Worm (Caenorhabditis elegans) whole organism, L3 larva: Measurements from ENCODE around the gene sru-2.

ENCODE experiments used
- R02D3.7 ChIP-seq: fragments of 150-350 bp; optimal IDR thresholded peaks from 2 replicates; lab custom pipeline; 2014; ENCODE audit warnings: missing biosample characterization, missing genetic modification characterization
- ama-1 ChIP-seq: fragments of 150-350 bp; optimal IDR thresholded peaks from 2 replicates; lab custom pipeline; 2018
- ceh-16 ChIP-seq: sonication (generic microtip); optimal IDR thresholded peaks from 2 replicates; lab custom pipeline; 2017; ENCODE audit warnings: missing biosample characterization, missing genetic modification characterization
- ceh-28 ChIP-seq: fragments of 150-350 bp; optimal IDR thresholded peaks from 2 replicates; lab custom pipeline; 2014; ENCODE audit warnings: missing biosample characterization, missing genetic modification reagents, missing genetic modification characterization
- ceh-82 ChIP-seq: fragments of 150-350 bp; optimal IDR thresholded peaks from 2 replicates; lab custom pipeline; 2014; ENCODE audit warnings: missing biosample characterization, missing genetic modification characterization
- egl-27 ChIP-seq: sonication (generic microtip); optimal IDR thresholded peaks from 4 replicates; lab custom pipeline; 2017; ENCODE audit warnings: missing biosample characterization, missing genetic modification reagents, missing genetic modification characterization
- egl-5 ChIP-seq: fragments of 150-350 bp; optimal IDR thresholded peaks from 2 replicates; lab custom pipeline; 2017; ENCODE audit warnings: missing biosample characterization, missing genetic modification reagents, missing genetic modification characterization, inconsistent platforms
- elt-1 ChIP-seq: fragments of 150-350 bp; optimal IDR thresholded peaks from 2 replicates; lab custom pipeline; 2014; ENCODE audit warnings: missing biosample characterization, missing genetic modification characterization
- elt-3 ChIP-seq, 3 experiments: fragments of 150-350 bp in 1 of 3; sonication (generic microtip) in 2 of 3; optimal IDR thresholded peaks; 2 replicates in 2 of 3; 4 replicates in 1 of 3; lab custom pipeline; 2014 to 2017; ENCODE audit warnings: missing biosample characterization in 3 of 3, missing genetic modification characterization in 3 of 3
- eor-1 ChIP-seq, 2 experiments: fragments of 150-350 bp; optimal IDR thresholded peaks; 2 replicates each; lab custom pipeline; 2014 to 2018; ENCODE audit warnings: missing biosample characterization in 2 of 2, missing genetic modification characterization in 2 of 2
- fkh-10 ChIP-seq: sonication (generic microtip); optimal IDR thresholded peaks from 2 replicates; lab custom pipeline; 2017; ENCODE audit warnings: missing biosample characterization, missing genetic modification reagents, missing genetic modification characterization
- fkh-2 ChIP-seq: fragments of 150-350 bp; optimal IDR thresholded peaks from 2 replicates; lab custom pipeline; 2014; ENCODE audit warnings: missing biosample characterization, missing genetic modification reagents, missing genetic modification characterization
- fos-1 ChIP-seq: fragments of 150-350 bp; optimal IDR thresholded peaks from 2 replicates; lab custom pipeline; 2014; ENCODE audit warnings: missing biosample characterization, missing genetic modification characterization
- hmg-11 ChIP-seq: sonication (generic microtip); optimal IDR thresholded peaks from 2 replicates; lab custom pipeline; 2016; ENCODE audit warnings: missing genetic modification characterization, missing compliant biosample characterization
- jun-1 ChIP-seq: fragments of 150-350 bp; optimal IDR thresholded peaks from 2 replicates; lab custom pipeline; 2014; ENCODE audit warnings: missing biosample characterization, missing genetic modification reagents, missing genetic modification characterization
- lin-39 ChIP-seq: fragments of 150-350 bp; optimal IDR thresholded peaks from 2 replicates; lab custom pipeline; 2018; ENCODE audit warnings: missing biosample characterization, missing genetic modification reagents, missing genetic modification characterization
- lsy-12 ChIP-seq: sonication (generic microtip); optimal IDR thresholded peaks from 2 replicates; lab custom pipeline; 2016; ENCODE audit warnings: mild to moderate bottlenecking, missing genetic modification characterization, missing compliant biosample characterization
- mml-1 ChIP-seq: fragments of 150-350 bp; sonication (generic microtip); optimal IDR thresholded peaks from 3 replicates; lab custom pipeline; 2014; ENCODE audit warnings: missing biosample characterization, missing genetic modification characterization
- nfya-1 ChIP-seq: sonication (generic microtip); optimal IDR thresholded peaks from 2 replicates; lab custom pipeline; 2017; ENCODE audit warnings: missing genetic modification characterization, mild to moderate bottlenecking, missing compliant biosample characterization, antibody characterized with exemption, moderate library complexity; ENCODE audit not compliant: insufficient read depth
- nhr-11 ChIP-seq: fragments of 150-350 bp; optimal IDR thresholded peaks from 2 replicates; lab custom pipeline; 2014; ENCODE audit warnings: missing biosample characterization, missing genetic modification characterization
- nhr-12 ChIP-seq: fragments of 150-350 bp; optimal IDR thresholded peaks from 2 replicates; lab custom pipeline; 2014; ENCODE audit warnings: missing biosample characterization, missing genetic modification characterization
- nhr-23 ChIP-seq: fragments of 150-350 bp; optimal IDR thresholded peaks from 2 replicates; lab custom pipeline; 2014; ENCODE audit warnings: missing biosample characterization, missing genetic modification reagents, missing genetic modification characterization
- nhr-237 ChIP-seq: fragments of 150-350 bp; optimal IDR thresholded peaks from 2 replicates; lab custom pipeline; 2014; ENCODE audit warnings: missing biosample characterization, missing genetic modification characterization
- nhr-25 ChIP-seq: sonication (generic microtip); optimal IDR thresholded peaks from 2 replicates; lab custom pipeline; 2017; ENCODE audit warnings: missing biosample characterization, missing genetic modification characterization
- nhr-43 ChIP-seq: sonication (generic microtip); optimal IDR thresholded peaks from 2 replicates; lab custom pipeline; 2016; ENCODE audit warnings: mild to moderate bottlenecking, missing genetic modification characterization, missing compliant biosample characterization; ENCODE audit not compliant: poor library complexity, severe bottlenecking
- nhr-76 ChIP-seq: fragments of 150-350 bp; sonication (generic microtip); optimal IDR thresholded peaks from 5 replicates; lab custom pipeline; 2014; ENCODE audit warnings: missing biosample characterization, missing genetic modification characterization
- nhr-77 ChIP-seq: fragments of 150-350 bp; optimal IDR thresholded peaks from 2 replicates; lab custom pipeline; 2014; ENCODE audit warnings: missing biosample characterization, missing genetic modification characterization
- pha-4 ChIP-seq: fragments of 150-350 bp; optimal IDR thresholded peaks from 2 replicates; lab custom pipeline; 2014; ENCODE audit warnings: missing biosample characterization, missing genetic modification reagents, missing genetic modification characterization
- pqm-1 ChIP-seq: fragments of 150-350 bp; optimal IDR thresholded peaks from 2 replicates; lab custom pipeline; 2017; ENCODE audit warnings: missing biosample characterization, missing genetic modification characterization, inconsistent platforms
- snpc-4 ChIP-seq: fragments of 150-350 bp; optimal IDR thresholded peaks from 2 replicates; lab custom pipeline; 2014; ENCODE audit warnings: missing biosample characterization, missing genetic modification characterization
- unc-39 ChIP-seq: sonication (generic microtip); optimal IDR thresholded peaks from 4 replicates; lab custom pipeline; 2017; ENCODE audit warnings: missing biosample characterization, missing genetic modification characterization
- unc-62 ChIP-seq: fragments of 150-350 bp; sonication (generic microtip); optimal IDR thresholded peaks from 4 replicates; lab custom pipeline; 2014; ENCODE audit warnings: missing biosample characterization, missing genetic modification reagents, missing genetic modification characterization
- ztf-11 ChIP-seq: fragments of 150-350 bp; optimal IDR thresholded peaks from 2 replicates; lab custom pipeline; 2014; ENCODE audit warnings: missing biosample characterization, missing genetic modification characterization

sru-2 gene

DNA sequence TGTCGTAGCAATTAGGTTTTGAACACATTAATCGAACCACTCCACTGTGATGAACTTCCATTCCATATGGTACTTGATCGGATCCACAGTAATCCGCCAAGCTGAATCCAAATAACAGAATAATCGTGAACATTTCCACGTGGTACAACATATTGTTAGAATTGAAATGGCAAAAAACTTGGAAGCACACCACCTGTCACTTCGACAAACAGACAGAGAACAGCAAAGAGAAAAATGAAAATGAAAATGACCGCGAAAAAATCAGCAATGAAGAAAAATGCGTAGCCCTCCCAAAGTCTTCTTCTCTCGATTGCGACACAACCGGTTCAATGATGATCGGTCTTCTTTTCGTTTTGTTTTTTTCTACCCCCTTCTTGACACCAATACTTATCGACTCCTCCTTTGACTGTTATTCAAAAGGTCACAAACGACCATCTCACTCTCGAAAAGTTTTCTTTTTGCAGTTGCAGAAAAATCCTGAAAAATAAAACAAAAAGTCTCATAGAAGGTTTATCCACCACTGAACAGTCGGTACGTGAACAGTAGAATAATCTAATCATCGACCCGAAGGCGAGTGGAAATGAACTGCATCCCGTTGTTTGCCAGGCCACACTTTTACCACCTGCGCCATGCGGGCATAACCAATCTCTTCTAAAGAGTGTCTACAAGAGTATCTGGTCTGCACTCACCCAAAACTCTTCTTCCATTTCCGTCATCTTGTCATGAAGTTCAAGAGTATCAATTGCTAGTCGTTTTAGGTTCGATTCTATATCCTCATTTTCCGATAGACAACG, 8.7 kb upstream of the sru-2 start, which contains the start of gene wrt-3 (continued):
- TF ChIP-seq nhr-11 (no peak), eor-1 (tag; optimal IDR thresholded peaks at IDR 0.05; lab: Kevin White, UChicago) (no peak), ceh-82 (tag; lab: Kevin White, UChicago) (no peak), fkh-2 (tag; lab: Kevin White, UChicago) (no peak), R02D3.7 (peak; percentile 4), lsy-12 (peak; percentile 59), ceh-16 (no peak), elt-3 (tag; optimal IDR thresholded peaks at IDR 0.05; lab: Kevin White, UChicago) (peak in 1 of 3 experiments; percentile 68), jun-1 (tag; lab: Kevin White, UChicago) (peak; percentile 12), lin-39 (tag; lab: Kevin White, UChicago) (peak; percentile 65), ztf-11 (no peak), nhr-77 (no peak), nhr-237 (tag; lab: Kevin White, UChicago) (no peak), unc-39 (no peak), nhr-23 (tag; lab: Kevin White, UChicago) (no peak), pha-4 (tag; lab: Kevin White, UChicago) (no peak), elt-1 (tag; lab: Kevin White, UChicago) (no peak), nfya-1 (tag; lab: Kevin White, UChicago) (no peak), fkh-10 (no peak), nhr-12 (tag; lab: Kevin White, UChicago) (no peak)

DNA sequence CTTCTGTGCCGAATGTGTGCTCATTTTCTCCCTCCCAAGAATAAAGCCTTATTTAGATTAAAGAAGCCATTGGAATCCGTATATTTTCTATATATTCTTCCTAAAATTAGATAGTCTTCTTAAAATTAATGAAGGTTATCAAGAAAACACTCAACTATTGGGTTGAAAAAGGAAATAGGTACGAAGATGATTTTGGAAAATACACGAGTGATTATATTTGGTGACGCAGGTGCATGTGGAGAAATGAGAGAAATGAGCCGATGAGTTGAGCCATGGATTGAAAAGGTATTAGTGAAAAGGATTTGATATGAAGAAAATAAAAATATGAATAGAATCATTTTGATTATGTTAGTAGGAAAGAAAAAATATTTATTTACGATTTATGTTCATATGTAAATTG, 5.1 kb upstream of the sru-2 start, which contains the start of gene cng-3:
TSS of gene cng-3 (minus strand) at position 102 of the 400 bp plus-strand sequence.
- TF ChIP-seq jun-1 (tag; lab: Kevin White, UChicago), result no peak
- no peak for TF ChIP-seq hmg-11 (tag; lab: Kevin White, UChicago)
- no peak for TF ChIP-seq nhr-76

DNA sequence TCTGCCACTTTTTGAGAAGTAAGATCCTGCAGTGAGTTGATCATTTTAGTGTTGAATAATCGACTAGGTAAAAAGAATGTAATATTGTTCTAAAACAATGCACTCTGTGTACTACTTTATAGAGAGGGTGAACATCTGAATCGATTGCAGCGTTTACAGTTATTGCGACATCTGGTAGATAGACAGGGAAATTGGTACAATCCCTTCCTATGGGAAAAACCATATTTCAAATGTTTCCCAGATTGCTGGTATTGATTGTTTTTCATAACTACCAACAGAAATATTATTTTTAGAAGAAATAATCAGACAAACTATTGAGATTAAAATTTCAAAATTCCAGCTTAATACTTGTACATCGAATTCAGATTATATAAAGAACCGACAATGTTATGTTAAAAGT, 1.0 kb upstream of the sru-2 start, which contains the start of gene gadr-2:
TSS of gene gadr-2 (minus strand) at position 101 of the 400 bp plus-strand sequence.
- TF ChIP-seq fkh-10 (no peak), ama-1 (lab: Kevin White, UChicago) (no peak), nhr-237 (tag; lab: Kevin White, UChicago) (no peak), mml-1 (tag; lab: Kevin White, UChicago) (no peak), fkh-2 (tag; lab: Kevin White, UChicago) (no peak), pqm-1 (tag; lab: Kevin White, UChicago) (no peak), nhr-12 (tag; lab: Kevin White, UChicago) (no peak), nhr-25 (tag; lab: Kevin White, UChicago) (no peak), snpc-4 (tag; lab: Kevin White, UChicago) (no peak)

DNA sequence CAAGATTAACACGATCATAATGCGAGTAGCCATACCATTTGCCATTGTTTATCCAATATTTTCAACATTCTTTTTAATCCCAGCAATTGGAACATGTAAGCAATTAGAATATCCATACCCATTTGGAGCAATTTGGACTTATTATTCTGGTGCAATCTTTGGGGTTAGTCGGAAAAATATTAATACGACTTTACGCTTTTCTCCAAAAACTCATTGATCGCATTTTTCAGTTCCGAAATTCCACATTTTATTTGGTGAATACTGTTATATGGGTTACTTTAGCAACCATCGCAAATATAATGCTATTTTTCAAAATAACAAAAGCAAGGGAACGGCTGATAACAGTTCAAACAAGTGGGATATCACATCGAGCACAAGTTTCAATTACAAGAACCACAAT, 707 bp downstream of the sru-2 start:
- TF ChIP-seq nhr-77 (no peak), lsy-12 (no peak), nhr-237 (tag; lab: Kevin White, UChicago) (no peak), ceh-16 (no peak), snpc-4 (tag; lab: Kevin White, UChicago) (no peak), egl-27 (no peak), egl-5 (tag; lab: Kevin White, UChicago) (no peak), nhr-43 (tag; lab: Kevin White, UChicago) (no peak), hmg-11 (tag; lab: Kevin White, UChicago) (no peak), fos-1 (tag; lab: Kevin White, UChicago) (no peak), elt-1 (tag; lab: Kevin White, UChicago) (no peak), ceh-28 (tag; lab: Kevin White, UChicago) (no peak), ceh-82 (tag; lab: Kevin White, UChicago) (no peak), unc-62 (GFP tag; lab: Kevin White, UChicago) (no peak), eor-1 (tag; optimal IDR thresholded peaks at IDR 0.05; lab: Kevin White, UChicago) (no peak), mml-1 (tag; lab: Kevin White, UChicago) (no peak), nfya-1 (tag; lab: Kevin White, UChicago) (no peak), lin-39 (tag; lab: Kevin White, UChicago) (no peak)
- TF ChIP-seq, all 47 proteins: peak for 0
